Fruit fly (Drosophila melanogaster) whole organism, prepupa: ENCODE measurements around the gene CG17260.

Source experiments
- Blimp-1 ChIP-seq: fragments of 200-800 bp; sonication (Bioruptor generic); optimal IDR thresholded peaks from 3 replicates; lab custom pipeline; 2017; ENCODE audit warnings: missing biosample characterization, missing genetic modification characterization, mild to moderate bottlenecking, moderate library complexity, missing genetic modification reagents
- CG16779 ChIP-seq: fragments of 200-800 bp; sonication (Bioruptor generic); optimal IDR thresholded peaks from 3 replicates; lab custom pipeline; 2017; ENCODE audit warnings: missing biosample characterization, mild to moderate bottlenecking, missing genetic modification characterization
- CG31627 ChIP-seq: fragments of 200-800 bp; sonication (Bioruptor generic); optimal IDR thresholded peaks from 3 replicates; lab custom pipeline; 2016; ENCODE audit warnings: missing biosample characterization, missing genetic modification characterization
- CG6163 ChIP-seq: fragments of 200-800 bp; sonication (Bioruptor generic); IDR thresholded peaks from 3 replicates; pipeline ENCODE4 v1.3.6; 2022; ENCODE audit warnings: missing biosample characterization, missing genetic modification characterization
- CG6276 ChIP-seq: fragments of 200-800 bp; sonication (Bioruptor generic); optimal IDR thresholded peaks from 2 replicates; lab custom pipeline; 2017; ENCODE audit warnings: missing biosample characterization, mild to moderate bottlenecking, missing genetic modification characterization
- CG6792 ChIP-seq: fragments of 200-800 bp; sonication (Bioruptor generic); optimal IDR thresholded peaks from 3 replicates; lab custom pipeline; 2016; ENCODE audit warnings: missing biosample characterization, missing genetic modification characterization
- CG7368 ChIP-seq: fragments of 200-800 bp; sonication (Bioruptor generic); optimal IDR thresholded peaks from 3 replicates; lab custom pipeline; 2016; ENCODE audit warnings: missing biosample characterization, missing genetic modification characterization
- CG8632 ChIP-seq: fragments of 200-800 bp; sonication (Bioruptor generic); optimal IDR thresholded peaks from 3 replicates; lab custom pipeline; 2016; ENCODE audit warnings: missing biosample characterization, missing genetic modification characterization
- CG9139 ChIP-seq: fragments of 200-800 bp; sonication (Bioruptor generic); optimal IDR thresholded peaks from 3 replicates; lab custom pipeline; 2017; ENCODE audit warnings: missing biosample characterization, mild to moderate bottlenecking, missing genetic modification characterization
- Eip75B ChIP-seq: fragments of 200-800 bp; sonication (Bioruptor generic); optimal IDR thresholded peaks from 3 replicates; lab custom pipeline; 2016; ENCODE audit warnings: missing biosample characterization, missing genetic modification characterization
- Eip93F ChIP-seq: fragments of 200-800 bp; sonication (Bioruptor generic); optimal IDR thresholded peaks from 2 replicates; lab custom pipeline; 2016; ENCODE audit warnings: missing biosample characterization, mild to moderate bottlenecking, missing genetic modification characterization
- Ets21C ChIP-seq: fragments of 200-800 bp; sonication (Bioruptor generic); optimal IDR thresholded peaks from 3 replicates; lab custom pipeline; 2016; ENCODE audit warnings: missing biosample characterization, missing genetic modification characterization
- Hr38 ChIP-seq: sonication (Bioruptor generic); optimal IDR thresholded peaks from 2 replicates; lab custom pipeline; 2016; ENCODE audit warnings: missing biosample characterization, missing genetic modification characterization
- Hr39 ChIP-seq: fragments of 200-800 bp; sonication (Bioruptor generic); optimal IDR thresholded peaks from 2 replicates; lab custom pipeline; 2016; ENCODE audit warnings: missing biosample characterization, missing genetic modification characterization
- Hr4 ChIP-seq: fragments of 200-800 bp; sonication (Bioruptor generic); optimal IDR thresholded peaks from 3 replicates; lab custom pipeline; 2016; ENCODE audit warnings: missing biosample characterization, missing genetic modification characterization
- Lpt ChIP-seq: fragments of 200-800 bp; sonication (Bioruptor generic); optimal IDR thresholded peaks from 3 replicates; lab custom pipeline; 2016; ENCODE audit warnings: missing biosample characterization, missing genetic modification characterization
- OdsH ChIP-seq: fragments of 200-800 bp; sonication (Bioruptor generic); optimal IDR thresholded peaks from 3 replicates; lab custom pipeline; 2016; ENCODE audit warnings: missing biosample characterization, missing genetic modification characterization
- Smox ChIP-seq: fragments of 200-800 bp; sonication (Bioruptor generic); optimal IDR thresholded peaks from 3 replicates; lab custom pipeline; 2016; ENCODE audit warnings: missing biosample characterization, missing genetic modification characterization
- Sox14 ChIP-seq: fragments of 200-800 bp; sonication (Bioruptor generic); optimal IDR thresholded peaks from 3 replicates; lab custom pipeline; 2016; ENCODE audit warnings: missing biosample characterization, missing genetic modification characterization
- achi ChIP-seq: fragments of 200-800 bp; sonication (Bioruptor generic); optimal IDR thresholded peaks from 3 replicates; lab custom pipeline; 2016; ENCODE audit warnings: missing biosample characterization, missing genetic modification characterization
- acj6 ChIP-seq: fragments of 200-800 bp; sonication (Bioruptor generic); optimal IDR thresholded peaks from 3 replicates; lab custom pipeline; 2016; ENCODE audit warnings: missing biosample characterization, missing genetic modification characterization
- cyc ChIP-seq: fragments of 200-800 bp; sonication (Bioruptor generic); optimal IDR thresholded peaks from 3 replicates; lab custom pipeline; 2016; ENCODE audit warnings: missing biosample characterization, missing genetic modification characterization
- dsx ChIP-seq: fragments of 200-800 bp; optimal IDR thresholded peaks from 3 replicates; lab custom pipeline; 2019; ENCODE audit warnings: missing biosample characterization, mild to moderate bottlenecking, missing genetic modification characterization, moderate library complexity; ENCODE audit not compliant: poor library complexity, severe bottlenecking
- fd59A ChIP-seq: fragments of 200-800 bp; sonication (Bioruptor generic); optimal IDR thresholded peaks from 2 replicates; lab custom pipeline; 2017; ENCODE audit warnings: missing biosample characterization, mild to moderate bottlenecking, missing genetic modification characterization, missing genetic modification reagents
- net ChIP-seq: fragments of 200-800 bp; sonication (Bioruptor generic); optimal IDR thresholded peaks from 3 replicates; lab custom pipeline; 2016; ENCODE audit warnings: missing biosample characterization, missing genetic modification characterization
- salr ChIP-seq, 2 experiments: fragments of 200-800 bp; sonication (Bioruptor generic); optimal IDR thresholded peaks; 3 replicates each; lab custom pipeline; 2016 to 2018; ENCODE audit warnings: missing biosample characterization in 2 of 2, missing genetic modification characterization in 2 of 2, mild to moderate bottlenecking in 1 of 2
- spab ChIP-seq: fragments of 200-800 bp; sonication (Bioruptor generic); optimal IDR thresholded peaks from 2 replicates; lab custom pipeline; 2017; ENCODE audit warnings: missing biosample characterization, mild to moderate bottlenecking, missing genetic modification characterization, missing genetic modification reagents
- topi ChIP-seq: fragments of 200-800 bp; sonication (Bioruptor generic); optimal IDR thresholded peaks from 3 replicates; lab custom pipeline; 2016; ENCODE audit warnings: missing biosample characterization, missing genetic modification characterization

CG17260 gene

DNA sequence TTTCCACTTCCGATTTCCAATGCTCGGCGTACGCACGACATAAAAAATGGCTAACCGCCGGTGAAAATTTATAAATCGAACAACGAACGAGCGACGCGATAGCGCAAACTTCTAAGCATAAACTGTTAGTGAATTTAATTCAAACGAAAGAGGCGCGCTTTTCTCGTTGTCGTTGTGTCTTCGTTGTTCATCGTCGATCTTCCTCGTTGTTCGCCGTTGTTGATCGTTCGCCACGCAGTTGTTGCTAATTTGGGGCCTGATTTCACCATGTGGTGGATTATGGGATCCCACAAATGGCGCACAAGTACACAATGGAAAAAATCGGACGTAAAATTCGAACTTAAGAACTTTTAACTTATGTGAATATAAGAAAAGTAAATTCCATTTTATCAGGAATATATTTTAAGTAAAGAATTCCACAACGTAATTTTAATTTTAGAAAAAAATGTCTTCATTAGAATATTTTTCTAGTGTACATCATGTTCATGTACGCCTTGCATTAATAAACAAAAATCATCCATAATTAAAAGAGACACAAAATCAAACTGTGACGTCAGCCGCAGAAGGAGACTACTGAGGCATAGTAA lies 49.4 kb downstream of the CG17260 start (continued):
- TF ChIP-seq Lpt (peak; percentile 54), achi (GFP tag; lab: Kevin White, UChicago) (peak; percentile 59), CG31627 (GFP tag; lab: Kevin White, UChicago) (peak; percentile 30), acj6 (peak; percentile 42), Hr38 (GFP tag; lab: Kevin White, UChicago) (no peak), CG9139 (GFP tag; lab: Kevin White, UChicago) (no peak), CG7368 (GFP tag; lab: Kevin White, UChicago) (no peak), CG8632 (GFP tag; lab: Kevin White, UChicago) (no peak), CG6276 (GFP tag; lab: Kevin White, UChicago) (peak; percentile 56), Hr4 (GFP tag; lab: Kevin White, UChicago) (peak; percentile 80), dsx (GFP tag; lab: Kevin White, UChicago) (no peak), spab (GFP tag; lab: Kevin White, UChicago) (no peak), Hr39 (GFP tag; lab: Kevin White, UChicago) (peak; percentile 34), fd59A (no peak), cyc (peak; percentile 10), topi (GFP tag; lab: Kevin White, UChicago) (peak; percentile 45), CG6163 (GFP tag; lab: Robert Waterston, UW) (peak; percentile 69), net (GFP tag; lab: Kevin White, UChicago) (peak; percentile 57), Sox14 (GFP tag; lab: Kevin White, UChicago) (peak; percentile 45), salr (GFP tag; optimal IDR thresholded peaks at IDR 0.05; lab: Kevin White, UChicago) (peak in 1 of 2 experiments; percentile 55), CG6792 (GFP tag; lab: Kevin White, UChicago) (peak; percentile 47), CG16779 (tag; lab: Kevin White, UChicago) (peak; percentile 4), Blimp-1 (no peak), Smox (GFP tag; lab: Kevin White, UChicago) (peak; percentile 38), Eip75B (peak; percentile 41), Ets21C (GFP tag; lab: Kevin White, UChicago) (peak; percentile 4), OdsH (GFP tag; lab: Kevin White, UChicago) (peak; percentile 64), Eip93F (GFP tag; lab: Kevin White, UChicago) (no peak)
